Worm (Caenorhabditis elegans): Measurements from ENCODE around the gene F13E9.12.

Gene F13E9.12

ce11 chrIV:10868629-10869251 lies 5.7 kb downstream of the F13E9.12 start, which contains the start of gene F13E9.11:
Gene F13E9.11, minus strand, starts transcription at chrIV:10869135.
- TF ChIP-seq aha-1 (tag): peak; percentile 95
- peak; percentile 14 for TF ChIP-seq mxl-3 (GFP tag; optimal IDR thresholded peaks at IDR 0.05)
- TF ChIP-seq unc-62 (GFP tag; optimal IDR thresholded peaks at IDR 0.05 in 1 of 2): peak in 1 of 2 experiments; percentile 97
- TF ChIP-seq unc-62 (tag; optimal IDR thresholded peaks at IDR 0.05): no peak
- TF ChIP-seq rbr-2 (tag; optimal IDR thresholded peaks at IDR 0.05): peak; percentile 54
- no peak for TF ChIP-seq ztf-7 (tag; optimal IDR thresholded peaks at IDR 0.05)
- TF ChIP-seq ctbp-1 (GFP tag; IDR thresholded peaks at IDR 0.05): 0 out of 2 replicates have a peak, but pooled peaks have one; percentile 10

- TF ChIP-seq daf-16 (GFP tag; optimal IDR thresholded peaks at IDR 0.05) (no peak), daf-16 (tag; optimal IDR thresholded peaks at IDR 0.05) (peak; percentile 71), jun-1 (tag; optimal IDR thresholded peaks at IDR 0.05) (no peak), F26F4.8 (GFP tag; conservative IDR thresholded peaks at IDR 0.05) (0 out of 2 replicates have a peak, but pooled peaks have one; percentile 9), unc-62 (GFP tag; optimal IDR thresholded peaks at IDR 0.05 in 1 of 2) (peak in 1 of 2 experiments; percentile 89), unc-62 (tag; optimal IDR thresholded peaks at IDR 0.05) (no peak)
These were observed 6.9 kb downstream of the F13E9.12 start for ce11 chrIV:10867370-10868146.

- no peak for TF ChIP-seq nhr-6 (tag; optimal IDR thresholded peaks at IDR 0.05)
- no peak for TF ChIP-seq dve-1 (tag; optimal IDR thresholded peaks at IDR 0.05; ENCODE audit: insufficient read depth)
- no peak for TF ChIP-seq hif-1 (tag; optimal IDR thresholded peaks at IDR 0.05)
- TF ChIP-seq fkh-10 (GFP tag; optimal IDR thresholded peaks at IDR 0.05): no peak
- TF ChIP-seq daf-16 (GFP tag; optimal IDR thresholded peaks at IDR 0.05): no peak
- no peak for TF ChIP-seq daf-16 (tag; optimal IDR thresholded peaks at IDR 0.05)
- no peak for TF ChIP-seq mep-1 (tag; optimal IDR thresholded peaks at IDR 0.05)
- TF ChIP-seq ceh-44 (GFP tag; IDR thresholded peaks at IDR 0.05): no peak
- no peak for TF ChIP-seq pha-4 (GFP tag; IDR thresholded peaks at IDR 0.05)
- TF ChIP-seq pha-4 (tag; optimal IDR thresholded peaks at IDR 0.05): no peak
- no peak for TF ChIP-seq pqm-1 (tag; optimal IDR thresholded peaks at IDR 0.05)
- no peak for TF ChIP-seq unc-130 (GFP tag; optimal IDR thresholded peaks at IDR 0.05)
- no peak for TF ChIP-seq nhr-28 (tag; optimal IDR thresholded peaks at IDR 0.05)
- no peak for TF ChIP-seq unc-39 (tag; optimal IDR thresholded peaks at IDR 0.05)
- TF ChIP-seq spr-1 (tag; optimal IDR thresholded peaks at IDR 0.05): no peak
- TF ChIP-seq T26A8.4 (GFP tag; IDR thresholded peaks at IDR 0.05): no peak
- TF ChIP-seq daf-8 (GFP tag; IDR thresholded peaks at IDR 0.05): no peak
- TF ChIP-seq madf-5 (GFP tag; IDR thresholded peaks at IDR 0.05): no peak
These were observed 10.4 kb downstream of the F13E9.12 start, which contains the start of gene nish-1 for ce11 chrIV:10864031-10864430. Gene nish-1, plus strand, starts transcription at chrIV:10864331.

ce11 chrIV:10861102-10861501 lies 13.3 kb downstream of the F13E9.12 start, which contains the start of gene rbm-22:
Gene rbm-22, plus strand, starts transcription at chrIV:10861402.
- TF ChIP-seq mdl-1 (tag; optimal IDR thresholded peaks at IDR 0.05): no peak
- no peak for TF ChIP-seq fkh-10 (GFP tag; optimal IDR thresholded peaks at IDR 0.05)
- no peak for TF ChIP-seq snpc-4 (tag; optimal IDR thresholded peaks at IDR 0.05)
- TF ChIP-seq arid-1 (GFP tag; conservative IDR thresholded peaks at IDR 0.05): no peak
- no peak for TF ChIP-seq sdz-12 (GFP tag; optimal IDR thresholded peaks at IDR 0.05)
- no peak for TF ChIP-seq spr-1 (tag; optimal IDR thresholded peaks at IDR 0.05)
- TF ChIP-seq lir-3 (tag; optimal IDR thresholded peaks at IDR 0.05): no peak
- TF ChIP-seq madf-5 (GFP tag; IDR thresholded peaks at IDR 0.05): no peak
- TF ChIP-seq unc-130 (GFP tag; optimal IDR thresholded peaks at IDR 0.05): no peak
- TF ChIP-seq nhr-111 (GFP tag; optimal IDR thresholded peaks at IDR 0.05): no peak

Data from whole organism, L4 larva.